Worm (Caenorhabditis elegans) whole organism, L1 larva: ENCODE measurements around the gene ZK1128.3.

Experiments
- blmp-1 ChIP-seq: fragments of 150-350 bp; optimal IDR thresholded peaks from 2 replicates; lab custom pipeline; 2014; ENCODE audit warnings: missing biosample characterization, missing genetic modification characterization
- dsc-1 ChIP-seq: sonication (generic microtip); optimal IDR thresholded peaks from 2 replicates; lab custom pipeline; 2016; ENCODE audit warnings: mild to moderate bottlenecking, missing genetic modification characterization, missing compliant biosample characterization
- efl-3 ChIP-seq: fragments of 200-800 bp; sonication (Bioruptor generic); optimal IDR thresholded peaks from 2 replicates; lab custom pipeline; 2018; ENCODE audit warnings: mild to moderate bottlenecking, missing genetic modification characterization, missing compliant biosample characterization
- elt-3 ChIP-seq, 6 experiments: fragments of 150-350 bp in 1 of 6; sonication (generic microtip); optimal IDR thresholded peaks; 2 replicates each; lab custom pipeline; 2017 to 2018; ENCODE audit warnings: missing biosample characterization in 6 of 6, missing genetic modification characterization in 6 of 6, inconsistent platforms in 1 of 6
- hlh-4 ChIP-seq: sonication (generic microtip); optimal IDR thresholded peaks from 2 replicates; lab custom pipeline; 2016; ENCODE audit warnings: mild to moderate bottlenecking, missing genetic modification characterization, missing compliant biosample characterization
- mef-2 ChIP-seq: fragments of 150-350 bp; optimal IDR thresholded peaks from 2 replicates; lab custom pipeline; 2014; ENCODE audit warnings: missing biosample characterization, missing genetic modification characterization
- nhr-237 ChIP-seq: fragments of 150-350 bp; optimal IDR thresholded peaks from 2 replicates; lab custom pipeline; 2014; ENCODE audit warnings: missing biosample characterization, missing genetic modification characterization
- nhr-76 ChIP-seq: sonication (generic microtip); optimal IDR thresholded peaks from 2 replicates; lab custom pipeline; 2017; ENCODE audit warnings: missing biosample characterization, missing genetic modification characterization
- nhr-77 ChIP-seq: fragments of 150-350 bp; optimal IDR thresholded peaks from 2 replicates; lab custom pipeline; 2014; ENCODE audit warnings: missing biosample characterization, missing genetic modification characterization
- skn-1 ChIP-seq: fragments of 150-350 bp; optimal IDR thresholded peaks from 2 replicates; lab custom pipeline; 2014; ENCODE audit warnings: missing biosample characterization, missing genetic modification characterization
- snpc-4 ChIP-seq: fragments of 150-350 bp; optimal IDR thresholded peaks from 2 replicates; lab custom pipeline; 2014; ENCODE audit warnings: missing biosample characterization, missing genetic modification characterization
- ztf-4 ChIP-seq: fragments of 150-350 bp; optimal IDR thresholded peaks from 2 replicates; lab custom pipeline; 2014; ENCODE audit warnings: missing biosample characterization, missing genetic modification characterization

- no peak for TF ChIP-seq snpc-4 (tag; lab: Kevin White, UChicago)
- TF ChIP-seq blmp-1 (tag; lab: Kevin White, UChicago), result no peak
- no peak for TF ChIP-seq nhr-76 (tag; lab: Kevin White, UChicago)
- no peak for TF ChIP-seq nhr-77 (tag; lab: Kevin White, UChicago)
- TF ChIP-seq ztf-4, result no peak
- TF ChIP-seq hlh-4, result no peak
- TF ChIP-seq dsc-1, result no peak
- no peak for TF ChIP-seq elt-3 (tag; optimal IDR thresholded peaks at IDR 0.05; lab: Kevin White, UChicago)
- no peak for TF ChIP-seq mef-2 (tag; lab: Kevin White, UChicago)
- TF ChIP-seq efl-3 (GFP tag; lab: Kevin White, UChicago), result no peak
- TF ChIP-seq skn-1 (tag; lab: Kevin White, UChicago), result no peak
- TF ChIP-seq nhr-237 (tag; lab: Kevin White, UChicago), result no peak
Observed at ce11 chrIII:10134517-10134916, 15.8 kb upstream of the ZK1128.3 start.
